Fruit fly (Drosophila melanogaster) S2 (cell line): Measurements from ENCODE around the gene NANS.

Experiments
- CG8478 ChIP-seq: fragments of >200 bp; optimal IDR thresholded peaks from 2 replicates; lab custom pipeline; 2018
- CTCF ChIP-seq, 2 experiments: fragments of >200 bp; optimal IDR thresholded peaks; 2 replicates each; lab custom pipeline; 2018

dm6 chr3R:12423997-12424396 lies 2.4 kb upstream of the NANS start:
- no peak for TF ChIP-seq CG8478 (lab: Kevin White, UChicago)
- no peak for TF ChIP-seq CTCF (optimal IDR thresholded peaks at IDR 0.05; lab: Kevin White, UChicago)
